Fruit fly (Drosophila melanogaster) whole organism, prepupa: Measurements from ENCODE around the gene CG1737.
A peak's percentile ranks its signal among the peaks of the same experiment; 100 is the strongest.

ENCODE experiments used
- Blimp-1 ChIP-seq: fragments of 200-800 bp; sonication (Bioruptor generic); optimal IDR thresholded peaks from 3 replicates; lab custom pipeline; 2017; ENCODE audit warnings: missing biosample characterization, missing genetic modification characterization, mild to moderate bottlenecking, moderate library complexity, missing genetic modification reagents
- CG10631 ChIP-seq: fragments of 200-800 bp; sonication (Bioruptor generic); optimal IDR thresholded peaks from 2 replicates; lab custom pipeline; 2016; ENCODE audit warnings: missing biosample characterization, missing genetic modification characterization
- CG10669 ChIP-seq: fragments of 200-800 bp; sonication (Bioruptor generic); optimal IDR thresholded peaks from 3 replicates; lab custom pipeline; 2018; ENCODE audit warnings: missing biosample characterization, mild to moderate bottlenecking, missing genetic modification characterization, moderate library complexity
- CG11294 ChIP-seq: fragments of 200-800 bp; sonication (Bioruptor generic); IDR thresholded peaks from 2 replicates; pipeline ENCODE4 v1.3.6; 2022; ENCODE audit warnings: missing biosample characterization, missing genetic modification characterization
- CG15336 ChIP-seq: fragments of 200-800 bp; sonication (Bioruptor generic); IDR thresholded peaks from 2 replicates; pipeline ENCODE4 v1.3.6; 2022; ENCODE audit warnings: missing biosample characterization, missing genetic modification characterization
- CG1621 ChIP-seq: fragments of 200-800 bp; sonication (Bioruptor generic); optimal IDR thresholded peaks from 3 replicates; lab custom pipeline; 2018; ENCODE audit warnings: missing biosample characterization, mild to moderate bottlenecking, missing genetic modification characterization
- CG16779 ChIP-seq: fragments of 200-800 bp; sonication (Bioruptor generic); optimal IDR thresholded peaks from 3 replicates; lab custom pipeline; 2017; ENCODE audit warnings: missing biosample characterization, mild to moderate bottlenecking, missing genetic modification characterization
- CG31627 ChIP-seq: fragments of 200-800 bp; sonication (Bioruptor generic); optimal IDR thresholded peaks from 3 replicates; lab custom pipeline; 2016; ENCODE audit warnings: missing biosample characterization, missing genetic modification characterization
- CG32006 ChIP-seq: fragments of 200-800 bp; sonication (Bioruptor generic); optimal IDR thresholded peaks from 3 replicates; lab custom pipeline; 2017; ENCODE audit warnings: missing biosample characterization, mild to moderate bottlenecking, missing genetic modification characterization
- CG3919 ChIP-seq: fragments of 200-800 bp; sonication (Bioruptor generic); optimal IDR thresholded peaks from 3 replicates; lab custom pipeline; 2016; ENCODE audit warnings: missing biosample characterization, missing genetic modification characterization
- CG6163 ChIP-seq: fragments of 200-800 bp; sonication (Bioruptor generic); IDR thresholded peaks from 3 replicates; pipeline ENCODE4 v1.3.6; 2022; ENCODE audit warnings: missing biosample characterization, missing genetic modification characterization
- CG6808 ChIP-seq: fragments of 200-800 bp; sonication (Bioruptor generic); optimal IDR thresholded peaks from 3 replicates; lab custom pipeline; 2017; ENCODE audit warnings: missing biosample characterization, missing genetic modification characterization, mild to moderate bottlenecking, moderate library complexity, missing genetic modification reagents
- CG8119 ChIP-seq: fragments of 200-800 bp; sonication (Bioruptor generic); IDR thresholded peaks from 3 replicates; pipeline ENCODE4 v1.3.6; 2022; ENCODE audit warnings: missing biosample characterization, missing genetic modification characterization
- CG8632 ChIP-seq: fragments of 200-800 bp; sonication (Bioruptor generic); optimal IDR thresholded peaks from 3 replicates; lab custom pipeline; 2016; ENCODE audit warnings: missing biosample characterization, missing genetic modification characterization
- CG9139 ChIP-seq: fragments of 200-800 bp; sonication (Bioruptor generic); optimal IDR thresholded peaks from 3 replicates; lab custom pipeline; 2017; ENCODE audit warnings: missing biosample characterization, mild to moderate bottlenecking, missing genetic modification characterization
- Eip75B ChIP-seq: fragments of 200-800 bp; sonication (Bioruptor generic); optimal IDR thresholded peaks from 3 replicates; lab custom pipeline; 2016; ENCODE audit warnings: missing biosample characterization, missing genetic modification characterization
- Eip78C ChIP-seq: fragments of 200-800 bp; sonication (Bioruptor generic); peaks from one replicate; lab custom pipeline; 2016; ENCODE audit warnings: missing biosample characterization, missing genetic modification characterization
- Ets21C ChIP-seq: fragments of 200-800 bp; sonication (Bioruptor generic); optimal IDR thresholded peaks from 3 replicates; lab custom pipeline; 2016; ENCODE audit warnings: missing biosample characterization, missing genetic modification characterization
- Ets96B ChIP-seq: fragments of 200-800 bp; optimal IDR thresholded peaks from 2 replicates; lab custom pipeline; 2019; ENCODE audit warnings: missing biosample characterization, mild to moderate bottlenecking, missing genetic modification characterization, moderate library complexity
- Gug ChIP-seq: fragments of 200-800 bp; sonication (Bioruptor generic); IDR thresholded peaks from 2 replicates; pipeline ENCODE4 v1.3.6; 2022; ENCODE audit warnings: missing biosample characterization, missing genetic modification characterization
- Hr39 ChIP-seq: fragments of 200-800 bp; sonication (Bioruptor generic); optimal IDR thresholded peaks from 2 replicates; lab custom pipeline; 2016; ENCODE audit warnings: missing biosample characterization, missing genetic modification characterization
- Hr4 ChIP-seq: fragments of 200-800 bp; sonication (Bioruptor generic); optimal IDR thresholded peaks from 3 replicates; lab custom pipeline; 2016; ENCODE audit warnings: missing biosample characterization, missing genetic modification characterization
- Met ChIP-seq: fragments of 200-800 bp; sonication (Bioruptor generic); optimal IDR thresholded peaks from 3 replicates; lab custom pipeline; 2016; ENCODE audit warnings: missing biosample characterization, missing genetic modification characterization
- OdsH ChIP-seq: fragments of 200-800 bp; sonication (Bioruptor generic); optimal IDR thresholded peaks from 3 replicates; lab custom pipeline; 2016; ENCODE audit warnings: missing biosample characterization, missing genetic modification characterization
- Sox102F ChIP-seq: fragments of 200-800 bp; sonication (Bioruptor generic); optimal IDR thresholded peaks from 2 replicates; lab custom pipeline; 2016; ENCODE audit warnings: missing biosample characterization, mild to moderate bottlenecking, missing genetic modification characterization
- Sox14 ChIP-seq: fragments of 200-800 bp; sonication (Bioruptor generic); optimal IDR thresholded peaks from 3 replicates; lab custom pipeline; 2016; ENCODE audit warnings: missing biosample characterization, missing genetic modification characterization
- Sox15 ChIP-seq: fragments of 200-800 bp; sonication (Bioruptor generic); optimal IDR thresholded peaks from 3 replicates; lab custom pipeline; 2016; ENCODE audit warnings: missing biosample characterization, missing genetic modification characterization
- achi ChIP-seq: fragments of 200-800 bp; sonication (Bioruptor generic); optimal IDR thresholded peaks from 3 replicates; lab custom pipeline; 2016; ENCODE audit warnings: missing biosample characterization, missing genetic modification characterization
- acj6 ChIP-seq: fragments of 200-800 bp; sonication (Bioruptor generic); optimal IDR thresholded peaks from 3 replicates; lab custom pipeline; 2016; ENCODE audit warnings: missing biosample characterization, missing genetic modification characterization
- cyc ChIP-seq: fragments of 200-800 bp; sonication (Bioruptor generic); optimal IDR thresholded peaks from 3 replicates; lab custom pipeline; 2016; ENCODE audit warnings: missing biosample characterization, missing genetic modification characterization
- dac ChIP-seq: fragments of 200-800 bp; sonication (Bioruptor generic); optimal IDR thresholded peaks from 2 replicates; lab custom pipeline; 2017; ENCODE audit warnings: missing biosample characterization, mild to moderate bottlenecking, missing genetic modification characterization
- dsx ChIP-seq: fragments of 200-800 bp; optimal IDR thresholded peaks from 3 replicates; lab custom pipeline; 2019; ENCODE audit warnings: missing biosample characterization, mild to moderate bottlenecking, missing genetic modification characterization, moderate library complexity; ENCODE audit not compliant: poor library complexity, severe bottlenecking
- eg ChIP-seq: fragments of 200-800 bp; sonication (Bioruptor generic); IDR thresholded peaks from 3 replicates; pipeline ENCODE4 v1.3.6; 2022; ENCODE audit warnings: missing biosample characterization, missing genetic modification characterization
- esn ChIP-seq: fragments of 200-800 bp; sonication (Bioruptor generic); optimal IDR thresholded peaks from 2 replicates; lab custom pipeline; 2016; ENCODE audit warnings: missing biosample characterization, mild to moderate bottlenecking, missing genetic modification characterization, moderate library complexity
- fkh ChIP-seq: fragments of 200-800 bp; sonication (Bioruptor generic); optimal IDR thresholded peaks from 3 replicates; lab custom pipeline; 2017; ENCODE audit warnings: missing biosample characterization, mild to moderate bottlenecking, missing genetic modification characterization, moderate library complexity
- lz ChIP-seq: fragments of 200-800 bp; sonication (Bioruptor generic); optimal IDR thresholded peaks from 3 replicates; lab custom pipeline; 2016; ENCODE audit warnings: missing biosample characterization, missing genetic modification characterization
- net ChIP-seq: fragments of 200-800 bp; sonication (Bioruptor generic); optimal IDR thresholded peaks from 3 replicates; lab custom pipeline; 2016; ENCODE audit warnings: missing biosample characterization, missing genetic modification characterization
- pdm3 ChIP-seq: fragments of 200-800 bp; sonication (Bioruptor generic); optimal IDR thresholded peaks from 3 replicates; lab custom pipeline; 2016; ENCODE audit warnings: missing biosample characterization, missing genetic modification characterization
- salr ChIP-seq, 2 experiments: fragments of 200-800 bp; sonication (Bioruptor generic); optimal IDR thresholded peaks; 3 replicates each; lab custom pipeline; 2016 to 2018; ENCODE audit warnings: missing biosample characterization in 2 of 2, missing genetic modification characterization in 2 of 2, mild to moderate bottlenecking in 1 of 2
- svp ChIP-seq: fragments of 200-800 bp; sonication (Bioruptor generic); peaks from one replicate; lab custom pipeline; 2016; ENCODE audit warnings: missing biosample characterization, missing genetic modification characterization

CG1737 gene

dm6 chrX:11369374-11369773, 19.0 kb downstream of the CG1737 start, which contains the start of gene dlg1:
Gene dlg1 (plus strand): TSS chrX:11369665.
- TF ChIP-seq Sox15 (GFP tag; lab: Kevin White, UChicago) (no peak), Sox102F (GFP tag; lab: Kevin White, UChicago) (no peak), Eip78C (GFP tag; lab: Kevin White, UChicago) (peak; percentile 67), CG32006 (no peak), CG1621 (tag; lab: Kevin White, UChicago) (peak; percentile 67), fkh (GFP tag; lab: Kevin White, UChicago) (peak; percentile 35)
- TF ChIP-seq, all 60 proteins: peak for 3

- TF ChIP-seq dac = no peak
- peak; percentile 45 for TF ChIP-seq dsx (GFP tag; lab: Kevin White, UChicago)
- no peak for TF ChIP-seq CG6808 (GFP tag; lab: Kevin White, UChicago)
- TF ChIP-seq CG32006 = peak; percentile 27
- TF ChIP-seq Ets96B (tag; lab: Kevin White, UChicago) = peak; percentile 1
- TF ChIP-seq Ets21C (GFP tag; lab: Kevin White, UChicago) = no peak
- peak; percentile 81 for TF ChIP-seq Eip78C (GFP tag; lab: Kevin White, UChicago)
- TF ChIP-seq lz (GFP tag; lab: Kevin White, UChicago) = no peak
- TF ChIP-seq CG6163 = peak; percentile 54; the same call in 1 of the 3 replicates
- TF ChIP-seq Blimp-1 (GFP tag; lab: Kevin White, UChicago) = no peak
- TF ChIP-seq CG11294 (GFP tag; lab: Robert Waterston, UW) = 0 out of 2 replicates have a peak, but pooled peaks have one; percentile 30
- TF ChIP-seq Sox14 = no peak
- peak; percentile 35; the same call in 1 of the 3 replicates for TF ChIP-seq CG8119
- TF ChIP-seq eg (GFP tag; lab: Robert Waterston, UW) = peak; percentile 74; the same call in 2 of the 3 replicates
- TF ChIP-seq Gug (GFP tag; lab: Robert Waterston, UW) = peak; percentile 60
- peak; percentile 15 for TF ChIP-seq Eip75B (GFP tag; lab: Kevin White, UChicago)
- peak; percentile 65 for TF ChIP-seq CG15336 (GFP tag; lab: Robert Waterston, UW)
- peak; percentile 0 for TF ChIP-seq esn (GFP tag; lab: Kevin White, UChicago)
- no peak for TF ChIP-seq CG8632
- no peak for TF ChIP-seq CG16779 (tag; lab: Kevin White, UChicago)
- peak; percentile 6 for TF ChIP-seq net (GFP tag; lab: Kevin White, UChicago)
- no peak for TF ChIP-seq salr (GFP tag; optimal IDR thresholded peaks at IDR 0.05; lab: Kevin White, UChicago)
- TF ChIP-seq CG10669 (GFP tag; lab: Kevin White, UChicago) = peak; percentile 10
- TF ChIP-seq acj6 = no peak
- TF ChIP-seq CG10631 (GFP tag; lab: Kevin White, UChicago) = peak; percentile 18
- TF ChIP-seq CG3919 (GFP tag; lab: Kevin White, UChicago) = no peak
- peak; percentile 52 for TF ChIP-seq svp (GFP tag; lab: Kevin White, UChicago)
- TF ChIP-seq cyc (GFP tag; lab: Kevin White, UChicago) = no peak
These were observed 20.4 kb downstream of the CG1737 start for dm6 chrX:11370792-11371191.

- TF ChIP-seq Sox14 = no peak
- no peak for TF ChIP-seq CG31627 (GFP tag; lab: Kevin White, UChicago)
These were observed 21.2 kb downstream of the CG1737 start for dm6 chrX:11371613-11372012.

DNA sequence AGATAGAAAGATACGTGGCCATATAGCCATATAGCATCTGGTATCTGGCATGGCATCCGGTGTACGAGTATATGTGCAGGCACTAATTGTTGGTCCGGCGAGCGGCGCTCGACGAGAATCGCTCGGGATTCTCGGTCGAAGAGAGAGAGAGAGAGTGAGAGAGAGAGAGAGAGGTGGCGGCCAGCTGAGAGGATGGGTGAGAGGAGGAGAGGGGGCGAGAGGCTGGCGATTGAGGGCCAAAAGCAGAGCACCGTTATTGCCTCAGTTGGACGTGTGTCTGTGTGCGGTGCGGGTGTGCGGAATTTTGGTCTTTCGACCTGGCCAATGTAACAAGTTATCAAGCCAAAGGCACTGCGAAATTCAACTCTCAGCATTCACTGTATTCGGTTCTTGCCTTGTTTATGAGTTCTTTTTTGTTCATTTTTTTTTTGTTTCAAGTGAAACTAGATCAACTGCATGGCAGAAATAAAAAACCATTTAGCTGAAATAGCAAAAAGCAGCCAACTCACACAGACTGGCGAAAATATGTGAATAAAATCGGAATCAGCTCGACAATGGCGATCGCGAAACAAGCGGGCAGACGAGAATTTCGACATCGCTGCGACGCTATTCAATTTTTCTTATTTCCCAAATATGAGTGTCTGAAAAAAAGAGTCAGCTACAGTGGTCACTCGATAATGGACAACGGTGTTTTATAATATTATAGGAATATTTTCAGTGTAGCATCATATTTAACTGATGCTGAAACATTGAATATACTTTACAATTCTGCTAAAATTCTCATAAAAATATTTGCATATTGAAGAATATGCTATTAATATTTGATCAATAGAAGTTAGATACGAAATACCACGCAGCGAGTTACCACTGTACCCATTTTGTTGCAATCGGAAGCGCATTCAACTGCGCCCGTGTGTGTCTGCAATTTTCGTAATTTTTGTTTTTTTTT, 22.6 kb downstream of the CG1737 start:
- peak; percentile 4 for TF ChIP-seq achi (GFP tag; lab: Kevin White, UChicago)
- TF ChIP-seq svp (GFP tag; lab: Kevin White, UChicago) = peak; percentile 56
- TF ChIP-seq Hr4 = peak; percentile 55
- TF ChIP-seq CG31627 (GFP tag; lab: Kevin White, UChicago) = peak; percentile 22
- TF ChIP-seq eg (GFP tag; lab: Robert Waterston, UW) = peak; percentile 58
- TF ChIP-seq CG6163 = 0 out of 3 replicates have a peak, but pooled peaks have one; percentile 21
- peak; percentile 27 for TF ChIP-seq OdsH
- no peak for TF ChIP-seq pdm3 (GFP tag; lab: Kevin White, UChicago)
- no peak for TF ChIP-seq Eip75B (GFP tag; lab: Kevin White, UChicago)
- peak; percentile 28; the same call in 1 of the 2 replicates for TF ChIP-seq CG15336 (GFP tag; lab: Robert Waterston, UW)
- TF ChIP-seq Eip78C (GFP tag; lab: Kevin White, UChicago) = peak; percentile 68
- peak; percentile 1 for TF ChIP-seq net (GFP tag; lab: Kevin White, UChicago)
- peak; percentile 15 for TF ChIP-seq lz (GFP tag; lab: Kevin White, UChicago)
- TF ChIP-seq CG32006 = peak; percentile 29
- no peak for TF ChIP-seq CG6808 (GFP tag; lab: Kevin White, UChicago)
- peak; percentile 4 for TF ChIP-seq esn (GFP tag; lab: Kevin White, UChicago)
- no peak for TF ChIP-seq dsx (GFP tag; lab: Kevin White, UChicago)
- TF ChIP-seq Met = peak; percentile 11
- peak; percentile 11 for TF ChIP-seq acj6
- peak in 1 of 2 experiments; percentile 11 for TF ChIP-seq salr (GFP tag; optimal IDR thresholded peaks at IDR 0.05; lab: Kevin White, UChicago)
- no peak for TF ChIP-seq CG9139
- TF ChIP-seq CG8119 = peak; percentile 49; the same call in 2 of the 3 replicates
- TF ChIP-seq Hr39 (GFP tag; lab: Kevin White, UChicago) = peak; percentile 12
